Worm (Caenorhabditis elegans) whole organism, L4 larva: ENCODE results near the gene Y39B6A.42.
A peak's percentile ranks its signal among the peaks of the same experiment; 100 is the strongest.

ENCODE experiments used
- D1046.2 ChIP-seq: fragments of 200-800 bp; sonication (Bioruptor generic); IDR thresholded peaks from 2 replicates; pipeline ENCODE4 v1.3.6; 2022; ENCODE audit warnings: missing genetic modification characterization, missing compliant biosample characterization
- F26F4.8 ChIP-seq: fragments of 200-800 bp; sonication (Bioruptor generic); conservative IDR thresholded peaks from 2 replicates; pipeline ENCODE4 v1.3.6; 2022; ENCODE audit warnings: missing genetic modification characterization, missing compliant biosample characterization
- F37D6.2 ChIP-seq: sonication (generic microtip); optimal IDR thresholded peaks from 2 replicates; lab custom pipeline; 2016; ENCODE audit warnings: mild to moderate bottlenecking, missing genetic modification characterization, missing compliant biosample characterization
- R02D3.7 ChIP-seq: fragments of 150-350 bp; sonication (generic microtip); optimal IDR thresholded peaks from 3 replicates; lab custom pipeline; 2014; ENCODE audit warnings: missing biosample characterization, missing genetic modification characterization
- Y105C5A.15 ChIP-seq: fragments of 200-800 bp; sonication (Bioruptor generic); IDR thresholded peaks from 2 replicates; pipeline ENCODE4 v1.3.6; 2022; ENCODE audit warnings: missing genetic modification characterization, missing compliant biosample characterization
- Y5F2A.4 ChIP-seq: fragments of 200-800 bp; sonication (Bioruptor generic); optimal IDR thresholded peaks from 2 replicates; lab custom pipeline; 2018; ENCODE audit warnings: mild to moderate bottlenecking, missing genetic modification characterization, missing compliant biosample characterization
- Y75B8A.6 ChIP-seq: fragments of 200-800 bp; sonication (Bioruptor generic); IDR thresholded peaks from 2 replicates; pipeline ENCODE4 v1.3.6; 2022; ENCODE audit warnings: missing genetic modification reagents, missing genetic modification characterization, missing compliant biosample characterization
- ZK546.5 ChIP-seq, 2 experiments: sonication (generic microtip); optimal IDR thresholded peaks; 2 replicates each; lab custom pipeline; 2017; ENCODE audit warnings: missing biosample characterization in 2 of 2, missing genetic modification characterization in 2 of 2
- ama-1 ChIP-seq: fragments of 150-350 bp; optimal IDR thresholded peaks from 2 replicates; lab custom pipeline; 2014; ENCODE audit warnings: inconsistent platforms, mixed read lengths
- attf-4 ChIP-seq: sonication (generic microtip); optimal IDR thresholded peaks from 3 replicates; lab custom pipeline; 2017; ENCODE audit warnings: missing biosample characterization, missing genetic modification characterization
- ceh-20 ChIP-seq: fragments of 200-800 bp; sonication (Bioruptor generic); IDR thresholded peaks from 2 replicates; pipeline ENCODE4 v1.3.6; 2022; ENCODE audit warnings: missing genetic modification reagents, missing genetic modification characterization, missing compliant biosample characterization
- ceh-28 ChIP-seq: fragments of 150-350 bp; optimal IDR thresholded peaks from 2 replicates; lab custom pipeline; 2014; ENCODE audit warnings: missing biosample characterization, missing genetic modification reagents, missing genetic modification characterization
- ceh-44 ChIP-seq: fragments of 200-800 bp; sonication (Bioruptor generic); IDR thresholded peaks from 2 replicates; pipeline ENCODE4 v1.3.6; 2022; ENCODE audit warnings: missing genetic modification reagents, missing genetic modification characterization, missing compliant biosample characterization
- ceh-82 ChIP-seq: sonication (generic microtip); optimal IDR thresholded peaks from 2 replicates; lab custom pipeline; 2017; ENCODE audit warnings: missing biosample characterization, missing genetic modification characterization
- ctbp-1 ChIP-seq: fragments of 200-800 bp; sonication (Bioruptor generic); IDR thresholded peaks from 2 replicates; pipeline ENCODE4 v1.3.6; 2022; ENCODE audit warnings: missing genetic modification reagents, missing genetic modification characterization, missing compliant biosample characterization
- daf-12 ChIP-seq: fragments of 150-350 bp; optimal IDR thresholded peaks from 2 replicates; lab custom pipeline; 2014; ENCODE audit warnings: missing biosample characterization, missing genetic modification reagents, missing genetic modification characterization
- daf-8 ChIP-seq: fragments of 200-800 bp; sonication (Bioruptor generic); IDR thresholded peaks from 2 replicates; pipeline ENCODE4 v1.3.6; 2022; ENCODE audit warnings: missing genetic modification characterization, missing compliant biosample characterization
- dmd-6 ChIP-seq: fragments of 200-800 bp; sonication (Bioruptor generic); IDR thresholded peaks from 2 replicates; pipeline ENCODE4 v1.3.6; 2022; ENCODE audit warnings: missing genetic modification reagents, missing genetic modification characterization, missing compliant biosample characterization
- dve-1 ChIP-seq: sonication (generic microtip); optimal IDR thresholded peaks from 2 replicates; lab custom pipeline; 2017; ENCODE audit warnings: antibody characterized with exemption, mild to moderate bottlenecking, missing genetic modification characterization, missing compliant biosample characterization; ENCODE audit not compliant: insufficient read depth
- egl-27 ChIP-seq: sonication (generic microtip); optimal IDR thresholded peaks from 3 replicates; lab custom pipeline; 2017; ENCODE audit warnings: missing biosample characterization, missing genetic modification reagents, missing genetic modification characterization
- fos-1 ChIP-seq: fragments of 150-350 bp; optimal IDR thresholded peaks from 2 replicates; lab custom pipeline; 2014; ENCODE audit warnings: missing biosample characterization, missing genetic modification characterization
- hlh-11 ChIP-seq: fragments of 200-800 bp; sonication (Bioruptor generic); optimal IDR thresholded peaks from 2 replicates; lab custom pipeline; 2018; ENCODE audit warnings: mild to moderate bottlenecking, missing genetic modification characterization, missing compliant biosample characterization
- hmg-1.1 ChIP-seq: fragments of 200-800 bp; sonication (Bioruptor generic); IDR thresholded peaks from 2 replicates; pipeline ENCODE4 v1.3.6; 2022; ENCODE audit warnings: missing genetic modification reagents, missing genetic modification characterization, missing compliant biosample characterization
- jun-1 ChIP-seq: fragments of 150-350 bp; optimal IDR thresholded peaks from 2 replicates; lab custom pipeline; 2014; ENCODE audit warnings: missing biosample characterization, missing genetic modification reagents, missing genetic modification characterization
- lin-1 ChIP-seq: fragments of 200-800 bp; sonication (Bioruptor generic); IDR thresholded peaks from 2 replicates; pipeline ENCODE4 v1.3.6; 2022; ENCODE audit warnings: missing genetic modification reagents, missing genetic modification characterization, missing compliant biosample characterization
- lin-29 ChIP-seq: fragments of 200-800 bp; sonication (Bioruptor generic); IDR thresholded peaks from 2 replicates; pipeline ENCODE4 v1.3.6; 2022; ENCODE audit warnings: missing genetic modification reagents, missing genetic modification characterization, missing compliant biosample characterization
- lir-3 ChIP-seq: sonication (generic microtip); optimal IDR thresholded peaks from 2 replicates; lab custom pipeline; 2016; ENCODE audit warnings: mild to moderate bottlenecking, missing genetic modification characterization, missing compliant biosample characterization
- lsy-2 ChIP-seq, 2 experiments: fragments of 150-350 bp in 1 of 2; sonication (generic microtip) in 1 of 2; optimal IDR thresholded peaks; 2 replicates each; lab custom pipeline; 2014 to 2017; ENCODE audit warnings: missing biosample characterization in 2 of 2, missing genetic modification characterization in 2 of 2
- madf-9 ChIP-seq: fragments of 200-800 bp; sonication (Bioruptor generic); conservative IDR thresholded peaks from 2 replicates; pipeline ENCODE4 v1.3.6; 2022; ENCODE audit warnings: missing genetic modification reagents, missing genetic modification characterization, missing compliant biosample characterization
- mdl-1 ChIP-seq, 2 experiments: fragments of 150-350 bp in 1 of 2; sonication (generic microtip) in 1 of 2; optimal IDR thresholded peaks; 2 replicates each; lab custom pipeline; 2014 to 2017; ENCODE audit warnings: missing biosample characterization in 2 of 2, missing genetic modification characterization in 2 of 2
- mes-2 ChIP-seq: sonication (generic microtip); optimal IDR thresholded peaks from 2 replicates; lab custom pipeline; 2016; ENCODE audit warnings: missing genotype, mild to moderate bottlenecking, missing genetic modification characterization, missing compliant biosample characterization; ENCODE audit not compliant: poor library complexity, severe bottlenecking
- mxl-2 ChIP-seq: fragments of 200-800 bp; sonication (Bioruptor generic); conservative IDR thresholded peaks from 2 replicates; pipeline ENCODE4 v1.3.6; 2022; ENCODE audit warnings: missing genetic modification reagents, missing genetic modification characterization, missing compliant biosample characterization
- mxl-3 ChIP-seq: fragments of 200-800 bp; sonication (Bioruptor generic); optimal IDR thresholded peaks from 2 replicates; lab custom pipeline; 2018; ENCODE audit warnings: mild to moderate bottlenecking, missing genetic modification characterization, missing compliant biosample characterization
- nhr-10 ChIP-seq: fragments of 150-350 bp; optimal IDR thresholded peaks from 2 replicates; lab custom pipeline; 2014; ENCODE audit warnings: missing biosample characterization, missing genetic modification characterization
- nhr-102 ChIP-seq: sonication (generic microtip); optimal IDR thresholded peaks from 2 replicates; lab custom pipeline; 2016; ENCODE audit warnings: mild to moderate bottlenecking, missing genetic modification characterization, moderate library complexity, missing compliant biosample characterization
- nhr-237 ChIP-seq: sonication (generic microtip); optimal IDR thresholded peaks from 2 replicates; lab custom pipeline; 2017; ENCODE audit warnings: missing biosample characterization, missing genetic modification characterization
- nhr-48 ChIP-seq: sonication (generic microtip); optimal IDR thresholded peaks from 2 replicates; lab custom pipeline; 2016; ENCODE audit warnings: mild to moderate bottlenecking, missing genetic modification characterization, missing compliant biosample characterization
- nhr-6 ChIP-seq: fragments of 150-350 bp; optimal IDR thresholded peaks from 2 replicates; lab custom pipeline; 2014; ENCODE audit warnings: missing biosample characterization, missing genetic modification characterization
- php-3 ChIP-seq: fragments of 200-800 bp; sonication (Bioruptor generic); IDR thresholded peaks from 2 replicates; pipeline ENCODE4 v1.3.6; 2022; ENCODE audit warnings: missing genetic modification reagents, missing genetic modification characterization, missing compliant biosample characterization
- rbr-2 ChIP-seq: sonication (generic microtip); optimal IDR thresholded peaks from 2 replicates; lab custom pipeline; 2016; ENCODE audit warnings: missing genotype, missing genetic modification characterization, missing compliant biosample characterization
- saeg-2 ChIP-seq: fragments of 200-800 bp; sonication (Bioruptor generic); IDR thresholded peaks from 2 replicates; pipeline ENCODE4 v1.3.6; 2022; ENCODE audit warnings: missing genetic modification reagents, missing genetic modification characterization, missing compliant biosample characterization
- sdz-12 ChIP-seq: fragments of 200-800 bp; sonication (Bioruptor generic); optimal IDR thresholded peaks from 2 replicates; lab custom pipeline; 2018; ENCODE audit warnings: mild to moderate bottlenecking, missing genetic modification characterization, missing compliant biosample characterization
- snpc-4 ChIP-seq: fragments of 150-350 bp; optimal IDR thresholded peaks from 2 replicates; lab custom pipeline; 2014; ENCODE audit warnings: missing biosample characterization, missing genetic modification characterization
- tag-97 ChIP-seq: fragments of 200-800 bp; sonication (Bioruptor generic); IDR thresholded peaks from 2 replicates; pipeline ENCODE4 v1.3.6; 2022; ENCODE audit warnings: missing genetic modification characterization, missing compliant biosample characterization
- tra-1 ChIP-seq: fragments of 200-800 bp; sonication (Bioruptor generic); IDR thresholded peaks from 2 replicates; pipeline ENCODE4 v1.3.6; 2022; ENCODE audit warnings: missing genetic modification reagents, missing genetic modification characterization, missing compliant biosample characterization
- unc-39 ChIP-seq: sonication (generic microtip); optimal IDR thresholded peaks from 2 replicates; lab custom pipeline; 2017; ENCODE audit warnings: missing biosample characterization, missing genetic modification characterization
- zfp-3 ChIP-seq: fragments of 200-800 bp; sonication (Bioruptor generic); conservative IDR thresholded peaks from 2 replicates; pipeline ENCODE4 v1.3.6; 2022; ENCODE audit warnings: missing genetic modification reagents, missing genetic modification characterization, missing compliant biosample characterization
- zip-11 ChIP-seq: fragments of 200-800 bp; sonication (Bioruptor generic); IDR thresholded peaks from 2 replicates; pipeline ENCODE4 v1.3.6; 2022; ENCODE audit warnings: missing genetic modification characterization, missing compliant biosample characterization
- zip-2 ChIP-seq: fragments of 150-350 bp; optimal IDR thresholded peaks from 2 replicates; lab custom pipeline; 2014; ENCODE audit warnings: missing biosample characterization, missing genetic modification characterization
- ztf-11 ChIP-seq: fragments of 150-350 bp; optimal IDR thresholded peaks from 2 replicates; lab custom pipeline; 2014; ENCODE audit warnings: missing biosample characterization, missing genetic modification characterization

Y39B6A.42 gene

DNA sequence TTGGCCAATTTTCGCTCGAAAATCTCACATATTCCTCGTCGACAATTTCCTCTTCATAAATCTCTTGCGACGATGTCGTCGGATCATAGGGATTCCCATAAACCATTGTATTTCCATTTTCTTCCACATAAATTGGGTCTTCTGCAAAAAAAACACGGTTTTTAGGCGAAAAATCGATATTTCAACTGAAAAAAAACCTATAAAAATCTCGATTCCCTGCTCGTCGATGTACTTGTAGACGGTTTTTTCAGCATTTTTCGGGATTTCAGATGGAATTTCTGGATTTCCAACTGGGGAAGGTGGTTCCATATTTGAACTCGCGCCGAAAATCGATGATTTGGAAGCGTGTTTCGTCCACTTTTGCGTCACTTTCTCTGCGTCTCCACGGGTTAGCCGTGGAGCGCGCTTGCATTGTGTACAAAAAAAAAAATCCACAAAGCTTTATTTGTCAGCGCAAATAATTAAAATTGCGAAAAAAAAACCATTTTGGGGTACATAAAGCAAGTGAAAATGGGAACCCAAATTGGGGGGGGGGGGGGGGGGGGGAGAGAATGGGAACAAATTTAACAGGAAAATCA, 1.9 kb downstream of the Y39B6A.42 start, which contains the start of gene Y39B6A.43 (continued):
- TF ChIP-seq tag-97 (GFP tag; lab: Robert Waterston, UW) (0 out of 2 replicates have a peak, but pooled peaks have one; percentile 28), dmd-6 (GFP tag; lab: Robert Waterston, UW) (peak; percentile 98), daf-12 (tag; lab: Kevin White, UChicago) (no peak), lsy-2 (tag; optimal IDR thresholded peaks at IDR 0.05; lab: Kevin White, UChicago) (peak; percentile 91 to 97), zip-2 (peak; percentile 81), jun-1 (tag; lab: Kevin White, UChicago) (peak; percentile 92), D1046.2 (GFP tag; lab: Robert Waterston, UW) (peak; percentile 82; the same call in 1 of the 2 replicates), madf-9 (GFP tag; lab: Robert Waterston, UW) (peak; percentile 93), nhr-10 (tag; lab: Kevin White, UChicago) (no peak), dve-1 (peak; percentile 99), mxl-3 (GFP tag; lab: Kevin White, UChicago) (peak; percentile 78), mxl-2 (GFP tag; lab: Robert Waterston, UW) (peak; percentile 84), nhr-237 (tag; lab: Kevin White, UChicago) (peak; percentile 70), saeg-2 (GFP tag; lab: Robert Waterston, UW) (peak; percentile 92), daf-8 (GFP tag; lab: Robert Waterston, UW) (no peak), snpc-4 (tag; lab: Kevin White, UChicago) (no peak), rbr-2 (tag; lab: Kevin White, UChicago) (peak; percentile 96), ZK546.5 (tag; optimal IDR thresholded peaks at IDR 0.05; lab: Kevin White, UChicago) (peak in 1 of 2 experiments; percentile 68), hmg-1.1 (GFP tag; lab: Robert Waterston, UW) (peak; percentile 97), mdl-1 (tag; optimal IDR thresholded peaks at IDR 0.05; lab: Kevin White, UChicago) (peak in 1 of 2 experiments; percentile 58), ceh-82 (tag; lab: Kevin White, UChicago) (no peak), hlh-11 (tag; lab: Kevin White, UChicago) (peak; percentile 94), ceh-20 (peak; percentile 96), ama-1 (lab: Kevin White, UChicago) (peak; percentile 80), fos-1 (tag; lab: Kevin White, UChicago) (peak; percentile 48), Y105C5A.15 (GFP tag; lab: Robert Waterston, UW) (peak; percentile 69; the same call in 1 of the 2 replicates), zfp-3 (peak; percentile 97), Y75B8A.6 (GFP tag; lab: Robert Waterston, UW) (peak; percentile 87), zip-11 (GFP tag; lab: Robert Waterston, UW) (no peak), lin-29 (GFP tag; lab: Robert Waterston, UW) (peak; percentile 96), php-3 (GFP tag; lab: Robert Waterston, UW) (peak; percentile 81), lir-3 (tag; lab: Kevin White, UChicago) (peak; percentile 24), ctbp-1 (GFP tag; lab: Robert Waterston, UW) (peak; percentile 95), ztf-11 (tag; lab: Kevin White, UChicago) (no peak), lin-1 (GFP tag; lab: Robert Waterston, UW) (peak; percentile 86), ceh-28 (tag; lab: Kevin White, UChicago) (peak; percentile 13), ceh-44 (GFP tag; lab: Robert Waterston, UW) (peak; percentile 94), F37D6.2 (tag; lab: Kevin White, UChicago) (peak; percentile 95), sdz-12 (GFP tag; lab: Kevin White, UChicago) (no peak), R02D3.7 (no peak), attf-4 (tag; lab: Kevin White, UChicago) (no peak), egl-27 (tag; lab: Kevin White, UChicago) (no peak), tra-1 (GFP tag; lab: Robert Waterston, UW) (peak; percentile 97), mes-2 (tag; lab: Kevin White, UChicago) (peak; percentile 98), F26F4.8 (GFP tag; lab: Robert Waterston, UW) (no peak), nhr-102 (tag; lab: Kevin White, UChicago) (peak; percentile 95), nhr-48 (tag; lab: Kevin White, UChicago) (peak; percentile 77), nhr-6 (peak; percentile 94), unc-39 (no peak), Y5F2A.4 (GFP tag; lab: Kevin White, UChicago) (peak; percentile 80)
